Worm (Caenorhabditis elegans) whole organism, midembryonic: ENCODE data around the gene him-17.

ENCODE experiments used
- T22C8.4 ChIP-seq: fragments of 200-800 bp; sonication (Bioruptor generic); IDR thresholded peaks from 2 replicates; pipeline ENCODE4 v1.3.6; 2022; ENCODE audit warnings: missing genetic modification characterization, missing compliant biosample characterization
- cog-1 ChIP-seq: sonication (generic microtip); optimal IDR thresholded peaks from 2 replicates; lab custom pipeline; 2016; ENCODE audit warnings: missing genetic modification characterization, missing compliant biosample characterization
- flt-1 ChIP-seq: fragments of 200-800 bp; sonication (Bioruptor generic); IDR thresholded peaks from 2 replicates; pipeline ENCODE4 v1.3.6; 2022; ENCODE audit warnings: missing genetic modification characterization, missing compliant biosample characterization
- med-1 ChIP-seq: sonication (generic microtip); optimal IDR thresholded peaks from 2 replicates; lab custom pipeline; 2017; ENCODE audit warnings: missing genetic modification characterization, mild to moderate bottlenecking, missing compliant biosample characterization, antibody characterized with exemption, missing genetic modification reagents; ENCODE audit not compliant: insufficient read depth

DNA sequence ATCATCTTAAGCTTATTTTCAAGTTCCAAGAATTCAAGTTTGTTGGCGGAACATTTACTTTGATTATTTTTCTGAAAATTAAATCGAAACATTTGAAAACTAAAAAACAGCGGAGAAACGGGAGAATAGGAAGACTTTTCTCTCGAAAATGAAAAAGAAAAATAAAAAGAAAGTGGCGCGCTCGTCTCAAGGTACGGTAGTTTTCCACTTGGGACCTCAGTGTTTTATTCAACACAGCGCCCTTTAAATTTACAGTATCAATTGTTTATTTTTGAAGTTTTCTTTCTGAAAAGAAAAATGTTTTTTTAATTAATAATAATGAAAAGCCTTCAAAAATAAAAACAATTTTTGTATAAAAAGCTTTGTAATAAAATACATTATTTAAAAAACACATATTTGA, 45.0 kb upstream of the him-17 start:
- no peak for TF ChIP-seq T22C8.4 (GFP tag; lab: Robert Waterston, UW)
- no peak for TF ChIP-seq cog-1
- TF ChIP-seq med-1 (GFP tag; lab: Kevin White, UChicago): no peak
- no peak for TF ChIP-seq flt-1 (GFP tag; lab: Robert Waterston, UW)
